Fruit fly (Drosophila melanogaster) whole organism, embryonic: Measurements from ENCODE around the gene CG17549.

Experiments
- CG2889 ChIP-seq: fragments of 200-800 bp; sonication (Bioruptor generic); IDR thresholded peaks from 3 replicates; pipeline ENCODE4 v1.3.6; 2022; ENCODE audit warnings: missing biosample characterization, missing genetic modification characterization
- CG3163 ChIP-seq: fragments of 200-800 bp; sonication (Bioruptor generic); optimal IDR thresholded peaks from 3 replicates; lab custom pipeline; 2016; ENCODE audit warnings: missing biosample characterization, missing genetic modification characterization
- H15 ChIP-seq: fragments of 200-800 bp; sonication (Bioruptor generic); IDR thresholded peaks from 3 replicates; pipeline ENCODE4 v1.3.6; 2022; ENCODE audit warnings: missing biosample characterization, missing genetic modification characterization
- gro ChIP-seq: fragments of 200-800 bp; sonication (Bioruptor generic); optimal IDR thresholded peaks from 2 replicates; lab custom pipeline; 2016; ENCODE audit warnings: missing biosample characterization, missing genetic modification characterization

DNA sequence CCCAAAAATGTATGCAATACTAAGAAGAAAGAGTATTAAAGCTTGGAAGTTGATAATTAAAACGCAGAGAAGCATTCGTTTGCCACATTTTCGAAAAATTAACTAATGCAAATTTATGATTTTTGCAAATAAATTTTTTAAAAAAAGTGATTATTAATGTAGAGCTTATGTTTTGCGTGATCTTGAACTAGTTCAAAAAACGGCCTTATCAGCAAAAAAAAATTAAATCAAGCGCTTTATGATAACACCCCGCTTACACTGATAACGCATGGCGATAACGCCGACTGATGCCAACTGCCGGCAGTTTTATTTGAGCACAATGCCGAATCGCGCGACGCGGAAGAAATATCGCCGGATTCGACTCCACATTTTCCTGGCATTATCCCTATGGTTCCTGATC is 25.8 kb downstream of the CG17549 start, which contains the start of gene CG13086:
- no peak for TF ChIP-seq CG3163 (GFP tag; lab: Kevin White, UChicago)
- TF ChIP-seq CG2889 (GFP tag; lab: Robert Waterston, UW): no peak
- no peak for TF ChIP-seq gro (GFP tag; lab: Kevin White, UChicago)
- no peak for TF ChIP-seq H15 (GFP tag; lab: Robert Waterston, UW)
